Worm (Caenorhabditis elegans) whole organism, L1 larva: ENCODE measurements around the gene unc-9.

Source experiments
- C16A3.4 ChIP-seq: fragments of 150-350 bp; optimal IDR thresholded peaks from 2 replicates; lab custom pipeline; 2014; ENCODE audit warnings: missing biosample characterization, missing genetic modification characterization
- F16B12.6 ChIP-seq: fragments of 150-350 bp; optimal IDR thresholded peaks from 2 replicates; lab custom pipeline; 2014; ENCODE audit warnings: missing biosample characterization, missing genetic modification characterization
- ama-1 ChIP-seq: fragments of 150-350 bp; optimal IDR thresholded peaks from 2 replicates; lab custom pipeline; 2014
- blmp-1 ChIP-seq: fragments of 150-350 bp; optimal IDR thresholded peaks from 2 replicates; lab custom pipeline; 2014; ENCODE audit warnings: missing biosample characterization, missing genetic modification characterization
- ceh-8 ChIP-seq: fragments of 200-800 bp; sonication (Bioruptor generic); optimal IDR thresholded peaks from 2 replicates; lab custom pipeline; 2018; ENCODE audit warnings: mild to moderate bottlenecking, missing genetic modification characterization, moderate library complexity, missing compliant biosample characterization
- ceh-82 ChIP-seq, 3 experiments: fragments of 150-350 bp in 1 of 3; sonication (generic microtip) in 2 of 3; optimal IDR thresholded peaks; 2 replicates each; lab custom pipeline; 2014 to 2017; ENCODE audit warnings: missing biosample characterization in 3 of 3, missing genetic modification characterization in 3 of 3
- dpl-1 ChIP-seq, 3 experiments: fragments of 150-350 bp in 2 of 3; sonication (generic microtip) in 1 of 3; optimal IDR thresholded peaks; 2 replicates each; lab custom pipeline; 2014 to 2017; ENCODE audit warnings: missing biosample characterization in 3 of 3, missing genetic modification characterization in 3 of 3, missing genetic modification reagents in 3 of 3
- efl-1 ChIP-seq, 4 experiments: fragments of 150-350 bp; optimal IDR thresholded peaks in 3 of 4; peaks in 1 of 4; 1 replicate in 1 of 4; 2 replicates in 3 of 4; lab custom pipeline; 2014; ENCODE audit warnings: missing biosample characterization in 2 of 4, missing genetic modification characterization in 2 of 4, missing genetic modification reagents in 2 of 4
- elt-2 ChIP-seq: sonication (generic microtip); optimal IDR thresholded peaks from 2 replicates; lab custom pipeline; 2016; ENCODE audit warnings: missing genetic modification characterization, mild to moderate bottlenecking, inconsistent platforms, missing compliant biosample characterization, missing genetic modification reagents
- elt-3 ChIP-seq, 6 experiments: fragments of 150-350 bp in 1 of 6; sonication (generic microtip); optimal IDR thresholded peaks; 2 replicates each; lab custom pipeline; 2017 to 2018; ENCODE audit warnings: missing biosample characterization in 6 of 6, missing genetic modification characterization in 6 of 6, inconsistent platforms in 1 of 6
- fkh-4 ChIP-seq: sonication (generic microtip); optimal IDR thresholded peaks from 2 replicates; lab custom pipeline; 2016; ENCODE audit warnings: missing compliant biosample characterization, missing genetic modification characterization, borderline replicate concordance
- grh-1 ChIP-seq: fragments of 200-800 bp; sonication (Bioruptor generic); IDR thresholded peaks from 2 replicates; pipeline ENCODE4 v1.3.6; 2022; ENCODE audit warnings: missing genetic modification reagents, missing genetic modification characterization, missing compliant biosample characterization
- hlh-4 ChIP-seq: sonication (generic microtip); optimal IDR thresholded peaks from 2 replicates; lab custom pipeline; 2016; ENCODE audit warnings: mild to moderate bottlenecking, missing genetic modification characterization, missing compliant biosample characterization
- hpl-2 ChIP-seq: fragments of 150-350 bp; optimal IDR thresholded peaks from 2 replicates; lab custom pipeline; 2014; ENCODE audit warnings: missing biosample characterization, missing genetic modification reagents, missing genetic modification characterization
- irx-1 ChIP-seq: sonication (generic microtip); optimal IDR thresholded peaks from 2 replicates; lab custom pipeline; 2016; ENCODE audit warnings: missing genetic modification characterization, missing compliant biosample characterization
- isw-1 ChIP-seq: fragments of 200-800 bp; sonication (Bioruptor generic); IDR thresholded peaks from 2 replicates; pipeline ENCODE4 v1.3.6; 2022; ENCODE audit warnings: missing genetic modification characterization, missing compliant biosample characterization
- jun-1 ChIP-seq: fragments of 150-350 bp; optimal IDR thresholded peaks from 2 replicates; lab custom pipeline; 2014; ENCODE audit warnings: missing biosample characterization, missing genetic modification reagents, missing genetic modification characterization
- lin-14 ChIP-seq: fragments of 200-800 bp; sonication (Bioruptor generic); optimal IDR thresholded peaks from 2 replicates; lab custom pipeline; 2018; ENCODE audit warnings: mild to moderate bottlenecking, missing genetic modification characterization, moderate library complexity, missing compliant biosample characterization
- lin-35 ChIP-seq, 2 experiments: fragments of 150-350 bp; optimal IDR thresholded peaks; 2 replicates each; lab custom pipeline; 2014; ENCODE audit warnings: missing biosample characterization in 2 of 2, missing genetic modification characterization in 2 of 2, missing genetic modification reagents in 2 of 2
- lir-3 ChIP-seq: sonication (generic microtip); optimal IDR thresholded peaks from 2 replicates; lab custom pipeline; 2016; ENCODE audit warnings: mild to moderate bottlenecking, missing genetic modification characterization, moderate library complexity, missing compliant biosample characterization; ENCODE audit not compliant: poor library complexity
- lsy-2 ChIP-seq, 2 experiments: fragments of 150-350 bp; optimal IDR thresholded peaks; 2 replicates each; lab custom pipeline; 2014; ENCODE audit warnings: missing biosample characterization in 2 of 2, missing genetic modification characterization in 2 of 2
- mdl-1 ChIP-seq, 2 experiments: fragments of 150-350 bp; optimal IDR thresholded peaks; 2 replicates each; lab custom pipeline; 2014 to 2017; ENCODE audit warnings: missing biosample characterization in 2 of 2, missing genetic modification characterization in 2 of 2, inconsistent platforms in 1 of 2
- mep-1 ChIP-seq: fragments of 150-350 bp; optimal IDR thresholded peaks from 2 replicates; lab custom pipeline; 2014; ENCODE audit warnings: missing biosample characterization, missing genetic modification characterization
- nhr-19 ChIP-seq: fragments of 200-800 bp; sonication (Bioruptor generic); conservative IDR thresholded peaks from 2 replicates; pipeline ENCODE4 v1.3.6; 2022; ENCODE audit warnings: missing genetic modification characterization, missing compliant biosample characterization
- nhr-20 ChIP-seq: sonication (generic microtip); optimal IDR thresholded peaks from 2 replicates; lab custom pipeline; 2016; ENCODE audit warnings: mild to moderate bottlenecking, missing genetic modification characterization, missing compliant biosample characterization
- nhr-237 ChIP-seq: fragments of 150-350 bp; optimal IDR thresholded peaks from 2 replicates; lab custom pipeline; 2014; ENCODE audit warnings: missing biosample characterization, missing genetic modification characterization
- nhr-28 ChIP-seq: fragments of 150-350 bp; optimal IDR thresholded peaks from 2 replicates; lab custom pipeline; 2014; ENCODE audit warnings: missing biosample characterization, missing genetic modification characterization
- nhr-47 ChIP-seq: sonication (generic microtip); optimal IDR thresholded peaks from 2 replicates; lab custom pipeline; 2016; ENCODE audit warnings: mild to moderate bottlenecking, missing genetic modification characterization, moderate library complexity, missing compliant biosample characterization
- nhr-71 ChIP-seq: sonication (generic microtip); optimal IDR thresholded peaks from 2 replicates; lab custom pipeline; 2016; ENCODE audit warnings: mild to moderate bottlenecking, missing genetic modification characterization, moderate library complexity, missing compliant biosample characterization
- nhr-76 ChIP-seq: sonication (generic microtip); optimal IDR thresholded peaks from 2 replicates; lab custom pipeline; 2017; ENCODE audit warnings: missing biosample characterization, missing genetic modification characterization
- nhr-77 ChIP-seq: fragments of 150-350 bp; optimal IDR thresholded peaks from 2 replicates; lab custom pipeline; 2014; ENCODE audit warnings: missing biosample characterization, missing genetic modification characterization
- nhr-85 ChIP-seq: sonication (generic microtip); peaks from one replicate; lab custom pipeline; 2016; ENCODE audit warnings: missing genetic modification characterization, inconsistent platforms, missing compliant biosample characterization
- nhr-90 ChIP-seq: sonication (generic microtip); optimal IDR thresholded peaks from 2 replicates; lab custom pipeline; 2016; ENCODE audit warnings: mild to moderate bottlenecking, missing genetic modification characterization, missing compliant biosample characterization; ENCODE audit not compliant: poor library complexity
- pax-3 ChIP-seq: fragments of 200-800 bp; sonication (Bioruptor generic); optimal IDR thresholded peaks from 2 replicates; lab custom pipeline; 2018; ENCODE audit warnings: mild to moderate bottlenecking, missing genetic modification characterization, moderate library complexity, missing compliant biosample characterization
- rnt-1 ChIP-seq: sonication (generic microtip); optimal IDR thresholded peaks from 2 replicates; lab custom pipeline; 2016; ENCODE audit warnings: mild to moderate bottlenecking, missing genetic modification characterization, moderate library complexity, missing compliant biosample characterization
- skn-1 ChIP-seq: fragments of 150-350 bp; optimal IDR thresholded peaks from 2 replicates; lab custom pipeline; 2014; ENCODE audit warnings: missing biosample characterization, missing genetic modification characterization
- snu-23 ChIP-seq: sonication (generic microtip); optimal IDR thresholded peaks from 2 replicates; lab custom pipeline; 2016; ENCODE audit warnings: missing genetic modification characterization, missing compliant biosample characterization
- sox-4 ChIP-seq: sonication (generic microtip); optimal IDR thresholded peaks from 2 replicates; lab custom pipeline; 2016; ENCODE audit warnings: missing genetic modification characterization, missing compliant biosample characterization
- swsn-7 ChIP-seq: sonication (generic microtip); optimal IDR thresholded peaks from 2 replicates; lab custom pipeline; 2016; ENCODE audit warnings: missing genetic modification characterization, missing compliant biosample characterization
- tbx-2 ChIP-seq: sonication (generic microtip); optimal IDR thresholded peaks from 2 replicates; lab custom pipeline; 2016; ENCODE audit warnings: missing genetic modification characterization, missing compliant biosample characterization
- tlp-1 ChIP-seq: fragments of 150-350 bp; optimal IDR thresholded peaks from 2 replicates; lab custom pipeline; 2014; ENCODE audit warnings: missing biosample characterization, missing genetic modification characterization
- unc-130 ChIP-seq: fragments of 150-350 bp; optimal IDR thresholded peaks from 2 replicates; lab custom pipeline; 2017; ENCODE audit warnings: missing biosample characterization, missing genetic modification characterization, inconsistent platforms
- unc-62 ChIP-seq: fragments of 150-350 bp; optimal IDR thresholded peaks from 2 replicates; lab custom pipeline; 2014; ENCODE audit warnings: missing biosample characterization, missing genetic modification reagents, missing genetic modification characterization
- unc-98 ChIP-seq: fragments of 200-800 bp; sonication (Bioruptor generic); IDR thresholded peaks from 2 replicates; pipeline ENCODE4 v1.3.6; 2022; ENCODE audit warnings: missing genetic modification characterization, missing compliant biosample characterization
- zag-1 ChIP-seq: fragments of 150-350 bp; optimal IDR thresholded peaks from 2 replicates; lab custom pipeline; 2014; ENCODE audit warnings: missing biosample characterization, missing genetic modification characterization
- ztf-11 ChIP-seq, 2 experiments: sonication (generic microtip); optimal IDR thresholded peaks; 2 replicates each; lab custom pipeline; 2016 to 2017; ENCODE audit warnings: missing genetic modification characterization in 2 of 2, missing biosample characterization in 1 of 2, missing compliant biosample characterization in 1 of 2
- ztf-4 ChIP-seq: fragments of 150-350 bp; optimal IDR thresholded peaks from 2 replicates; lab custom pipeline; 2014; ENCODE audit warnings: missing biosample characterization, missing genetic modification characterization

Gene unc-9

DNA sequence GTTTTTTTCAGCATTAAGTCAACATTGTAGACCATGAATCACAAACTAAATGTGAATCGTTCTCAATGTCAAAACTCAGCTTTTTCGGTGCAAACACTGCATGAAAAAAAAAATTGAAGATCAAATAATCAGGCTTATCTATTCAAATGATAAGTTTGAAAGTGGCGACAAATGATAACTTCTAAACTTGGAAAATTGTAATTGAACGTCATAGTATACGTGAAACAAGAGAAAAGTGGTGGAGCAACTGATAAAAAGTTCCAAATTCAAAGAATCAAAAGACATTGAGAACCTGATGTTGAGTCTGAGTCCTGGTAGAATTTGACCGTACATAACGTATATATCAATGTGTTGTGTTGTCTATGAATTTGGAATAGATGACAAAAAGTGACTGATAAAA is 38.4 kb upstream of the unc-9 start:
- no peak for TF ChIP-seq nhr-71 (tag; lab: Kevin White, UChicago)
- no peak for TF ChIP-seq jun-1
- TF ChIP-seq elt-2 (tag; lab: Kevin White, UChicago): peak; percentile 83

DNA sequence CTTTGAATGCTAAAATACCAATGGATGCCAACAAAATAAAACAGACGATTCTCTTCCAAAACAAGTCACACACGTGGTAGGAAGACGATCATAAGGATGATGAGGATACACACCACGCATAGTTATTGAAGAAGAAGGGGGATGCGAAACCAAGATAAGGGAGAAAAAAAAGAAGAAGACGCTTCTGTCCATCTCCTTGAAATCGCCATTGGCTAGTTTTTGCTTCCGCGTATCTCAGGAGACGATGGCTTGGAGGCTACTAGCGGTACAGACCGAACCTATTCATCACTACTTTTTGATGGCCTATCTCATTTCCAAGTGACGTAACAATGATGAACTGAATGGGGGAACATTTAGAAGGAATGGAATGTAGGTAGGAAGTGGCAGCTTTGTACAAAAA is 37.3 kb upstream of the unc-9 start:
- TF ChIP-seq zag-1 (tag; lab: Kevin White, UChicago) (no peak), unc-62 (GFP tag; lab: Kevin White, UChicago) (no peak), hpl-2 (GFP tag; lab: Kevin White, UChicago) (no peak), elt-3 (tag; optimal IDR thresholded peaks at IDR 0.05; lab: Kevin White, UChicago) (peak in 2 of 6 experiments; percentile 38 to 41), snu-23 (GFP tag; lab: Kevin White, UChicago) (peak; percentile 44), nhr-71 (tag; lab: Kevin White, UChicago) (peak; percentile 45), swsn-7 (no peak), ztf-4 (tag; lab: Kevin White, UChicago) (no peak), nhr-47 (tag; lab: Kevin White, UChicago) (peak; percentile 8), ceh-82 (tag; optimal IDR thresholded peaks at IDR 0.05; lab: Kevin White, UChicago) (peak in 1 of 3 experiments; percentile 13), pax-3 (tag; lab: Kevin White, UChicago) (no peak), blmp-1 (tag; lab: Kevin White, UChicago) (peak; percentile 61), nhr-77 (no peak), nhr-20 (tag; lab: Kevin White, UChicago) (peak; percentile 57), tbx-2 (tag; lab: Kevin White, UChicago) (peak; percentile 13), lin-14 (GFP tag; lab: Kevin White, UChicago) (peak; percentile 70), rnt-1 (tag; lab: Kevin White, UChicago) (peak; percentile 13), ama-1 (lab: Kevin White, UChicago) (no peak), lin-35 (GFP tag; optimal IDR thresholded peaks at IDR 0.05; lab: Kevin White, UChicago) (peak in 1 of 2 experiments; percentile 57), F16B12.6 (tag; lab: Kevin White, UChicago) (no peak), nhr-90 (peak; percentile 41), unc-130 (tag; lab: Kevin White, UChicago) (no peak), mdl-1 (tag; optimal IDR thresholded peaks at IDR 0.05; lab: Kevin White, UChicago) (peak in 1 of 2 experiments; percentile 74), nhr-85 (peak; percentile 92), dpl-1 (GFP tag; optimal IDR thresholded peaks at IDR 0.05; lab: Kevin White, UChicago) (peak in 1 of 3 experiments; percentile 2)

DNA sequence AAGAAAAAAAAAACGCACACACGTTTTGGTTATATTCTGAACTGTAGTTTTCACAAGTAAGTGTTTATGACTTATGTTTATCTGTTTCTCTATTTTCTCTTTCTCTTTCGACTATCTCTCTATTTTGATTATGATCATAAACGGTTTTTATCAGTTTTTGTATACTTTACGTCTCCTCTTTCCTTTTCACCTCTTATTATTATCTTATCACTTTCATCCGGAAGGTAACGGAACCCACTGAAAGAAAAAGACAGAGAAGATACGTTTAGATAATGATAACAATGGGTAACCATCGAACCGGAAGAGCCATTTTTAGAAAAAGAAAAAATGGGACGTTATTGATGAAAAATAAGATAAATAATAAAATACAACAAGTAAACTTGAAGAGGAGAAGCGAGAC is 35.9 kb upstream of the unc-9 start:
- TF ChIP-seq blmp-1 (tag; lab: Kevin White, UChicago) (peak; percentile 74), nhr-90 (peak; percentile 52), lir-3 (tag; lab: Kevin White, UChicago) (no peak), unc-98 (GFP tag; lab: Robert Waterston, UW) (no peak), nhr-28 (tag; lab: Kevin White, UChicago) (no peak), fkh-4 (tag; lab: Kevin White, UChicago) (no peak), nhr-237 (tag; lab: Kevin White, UChicago) (no peak), nhr-71 (tag; lab: Kevin White, UChicago) (peak; percentile 53), elt-2 (tag; lab: Kevin White, UChicago) (peak; percentile 100), hlh-4 (no peak), grh-1 (GFP tag; lab: Robert Waterston, UW) (no peak), jun-1 (peak; percentile 80), isw-1 (GFP tag; lab: Robert Waterston, UW) (no peak), skn-1 (tag; lab: Kevin White, UChicago) (no peak), nhr-19 (GFP tag; lab: Robert Waterston, UW) (peak; percentile 28; the same call in 1 of the 2 replicates), unc-62 (GFP tag; lab: Kevin White, UChicago) (no peak), ztf-11 (tag; optimal IDR thresholded peaks at IDR 0.05; lab: Kevin White, UChicago) (no peak), C16A3.4 (no peak), nhr-20 (tag; lab: Kevin White, UChicago) (peak; percentile 63), sox-4 (no peak), lin-35 (GFP tag; optimal IDR thresholded peaks at IDR 0.05; lab: Kevin White, UChicago) (peak in 1 of 2 experiments; percentile 46), lsy-2 (tag; optimal IDR thresholded peaks at IDR 0.05; lab: Kevin White, UChicago) (peak in 1 of 2 experiments; percentile 50), tlp-1 (tag; lab: Kevin White, UChicago) (peak; percentile 68), mep-1 (tag; lab: Kevin White, UChicago) (peak; percentile 15), dpl-1 (GFP tag; optimal IDR thresholded peaks at IDR 0.05; lab: Kevin White, UChicago) (no peak), nhr-76 (no peak), lin-14 (GFP tag; lab: Kevin White, UChicago) (peak; percentile 72), elt-3 (tag; optimal IDR thresholded peaks at IDR 0.05; lab: Kevin White, UChicago) (peak in 5 of 6 experiments; percentile 64 to 93 (median 91)), efl-1 (optimal IDR thresholded peaks at IDR 0.05; lab: Kevin White, UChicago) (no peak), efl-1 (GFP tag; optimal IDR thresholded peaks at IDR 0.05 in 1 of 2; lab: Kevin White, UChicago) (no peak), snu-23 (GFP tag; lab: Kevin White, UChicago) (peak; percentile 2), irx-1 (no peak), ceh-8 (no peak)
